Fruit fly (Drosophila melanogaster): Measurements from ENCODE around the gene St2.

Gene St2

DNA sequence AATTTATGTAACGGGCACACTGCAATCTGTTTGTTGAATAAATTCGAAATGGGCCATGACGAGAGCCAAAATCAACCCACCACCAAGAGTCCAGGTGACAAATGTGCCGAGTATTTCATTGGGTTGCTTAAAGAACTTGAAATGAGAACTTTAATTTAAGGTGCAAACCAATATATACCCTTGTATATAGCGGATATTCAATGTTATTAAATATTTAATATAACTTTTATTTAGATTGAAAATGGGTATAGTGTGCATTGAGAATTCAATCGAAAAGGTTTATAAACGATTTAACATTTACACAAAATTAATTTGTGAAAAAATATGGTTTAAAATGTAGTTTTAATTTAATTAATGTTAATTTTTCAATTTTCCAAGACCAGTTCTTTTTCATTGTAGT lies 5.3 kb upstream of the St2 start, which contains the start of gene CG8420:
TSS of gene CG8420 (plus strand) at position 284 of the 400 bp plus-strand sequence.
- TF ChIP-seq insv (optimal IDR thresholded peaks at IDR 0.05) (no peak), h (optimal IDR thresholded peaks at IDR 0.05) (no peak), psq (optimal IDR thresholded peaks at IDR 0.05) (no peak), Sin3A (optimal IDR thresholded peaks at IDR 0.05) (no peak)

DNA sequence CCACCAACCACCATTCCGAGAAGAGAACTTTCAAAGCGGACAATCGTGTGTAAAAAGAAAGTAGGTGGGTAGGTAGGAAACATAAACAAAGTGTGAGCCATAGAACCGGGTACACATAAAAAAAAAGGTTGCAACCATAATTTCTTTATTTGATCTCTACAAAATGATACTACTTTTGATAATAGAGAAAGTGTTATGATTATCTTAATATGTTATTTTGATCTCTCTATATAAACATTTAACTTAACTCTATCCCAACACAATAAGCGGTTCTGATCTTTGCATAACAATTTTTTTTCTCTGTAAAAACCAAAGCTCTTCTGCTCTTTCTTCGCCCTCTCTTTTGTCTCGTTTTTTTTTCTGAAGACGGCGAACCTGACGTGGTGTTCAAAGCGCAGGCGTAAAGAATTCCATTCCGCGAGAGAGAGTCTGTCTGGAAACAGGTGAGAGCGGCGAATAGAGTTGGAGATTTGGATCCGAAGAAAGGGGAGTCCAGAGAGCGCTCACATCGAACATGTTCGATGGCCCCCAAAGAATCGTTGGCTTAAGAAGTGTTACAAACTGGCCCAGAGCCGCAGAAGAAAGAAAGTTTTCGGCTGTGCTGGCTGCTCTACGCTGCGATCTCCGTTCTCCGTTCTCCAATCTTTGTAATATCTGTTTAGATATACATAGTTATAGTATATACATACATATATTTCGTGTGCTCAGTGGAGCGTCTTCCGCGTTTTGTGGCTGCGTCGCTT lies 4.6 kb upstream of the St2 start:
- TF ChIP-seq Sin3A (optimal IDR thresholded peaks at IDR 0.05) (no peak), Myc (optimal IDR thresholded peaks at IDR 0.05) (no peak), ttk (optimal IDR thresholded peaks at IDR 0.05) (no peak)

DNA sequence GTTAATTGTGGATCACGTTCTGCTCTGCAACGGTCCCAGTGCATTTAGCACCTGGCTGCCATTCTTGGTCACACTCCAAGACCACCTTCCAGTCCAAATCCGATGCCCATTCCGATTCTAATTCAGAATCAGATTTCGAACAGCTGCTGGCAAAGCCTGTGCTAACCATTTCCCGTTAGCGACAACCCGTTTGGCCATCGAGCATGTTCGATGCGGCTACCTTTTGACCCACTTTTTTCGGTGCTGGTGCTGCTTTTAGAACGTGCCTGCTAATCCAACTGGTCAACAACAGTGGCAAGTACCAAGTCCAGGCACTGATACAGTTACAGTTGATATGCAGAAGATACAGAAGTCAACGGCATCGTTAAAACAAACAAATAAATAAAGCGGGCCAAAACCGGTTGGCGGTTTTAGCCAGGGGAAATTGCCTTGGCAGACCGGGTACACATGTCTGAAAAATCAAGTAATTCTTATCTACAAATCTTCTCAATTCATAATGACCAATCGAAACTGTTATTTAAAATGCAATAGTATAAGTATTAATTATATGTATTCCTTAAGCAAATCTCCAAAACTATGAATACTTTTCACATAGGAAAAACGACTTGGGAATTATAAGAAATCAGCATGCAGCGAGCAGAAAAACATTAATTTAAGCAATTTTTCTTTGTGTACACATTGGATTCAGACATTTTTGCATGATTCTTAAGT lies 2.5 kb upstream of the St2 start:
- TF ChIP-seq Myc (optimal IDR thresholded peaks at IDR 0.05) = no peak
- TF ChIP-seq ttk (optimal IDR thresholded peaks at IDR 0.05) = no peak

DNA sequence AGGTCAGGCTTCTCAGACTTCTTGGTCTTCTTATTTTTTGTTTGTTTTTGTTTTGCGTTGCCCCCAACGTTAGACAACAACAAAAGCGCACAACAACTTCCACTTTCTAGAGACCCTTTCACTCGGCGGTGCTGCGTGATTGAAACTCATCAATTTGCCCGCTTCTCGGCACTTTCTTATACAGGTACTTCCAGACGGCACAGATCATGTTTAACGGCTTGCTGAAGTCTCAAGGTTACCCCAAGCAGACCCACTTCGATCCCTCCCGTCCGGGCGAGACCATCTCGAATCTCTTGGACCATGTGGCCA lies 2.0 kb upstream of the St2 start:
- no peak for TF ChIP-seq Myc (optimal IDR thresholded peaks at IDR 0.05)
- TF ChIP-seq psq (optimal IDR thresholded peaks at IDR 0.05) = no peak
- TF ChIP-seq h (optimal IDR thresholded peaks at IDR 0.05) = no peak
- no peak for TF ChIP-seq insv (optimal IDR thresholded peaks at IDR 0.05)
- TF ChIP-seq ttk (optimal IDR thresholded peaks at IDR 0.05) = no peak
- no peak for TF ChIP-seq Sin3A (optimal IDR thresholded peaks at IDR 0.05)

DNA sequence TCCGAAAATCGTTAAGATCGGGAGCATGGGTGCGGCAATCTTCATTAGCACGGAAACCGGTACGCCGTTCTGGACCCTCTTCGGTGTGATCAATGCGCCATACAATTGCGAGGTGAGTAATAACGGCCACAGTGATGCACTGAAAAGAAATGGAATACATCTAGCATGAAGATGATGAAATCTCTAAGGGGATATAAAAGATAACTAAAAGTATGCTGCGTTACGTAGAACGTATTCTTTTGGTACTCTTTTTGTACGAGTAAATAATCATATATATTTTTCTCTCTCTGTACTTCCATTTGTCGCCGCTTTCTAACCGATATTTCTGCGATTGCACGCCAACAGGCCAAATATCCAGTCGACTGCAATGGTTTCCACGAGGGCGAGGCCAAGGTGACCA lies 775 bp upstream of the St2 start:
- TF ChIP-seq Myc (optimal IDR thresholded peaks at IDR 0.05) = no peak

DNA sequence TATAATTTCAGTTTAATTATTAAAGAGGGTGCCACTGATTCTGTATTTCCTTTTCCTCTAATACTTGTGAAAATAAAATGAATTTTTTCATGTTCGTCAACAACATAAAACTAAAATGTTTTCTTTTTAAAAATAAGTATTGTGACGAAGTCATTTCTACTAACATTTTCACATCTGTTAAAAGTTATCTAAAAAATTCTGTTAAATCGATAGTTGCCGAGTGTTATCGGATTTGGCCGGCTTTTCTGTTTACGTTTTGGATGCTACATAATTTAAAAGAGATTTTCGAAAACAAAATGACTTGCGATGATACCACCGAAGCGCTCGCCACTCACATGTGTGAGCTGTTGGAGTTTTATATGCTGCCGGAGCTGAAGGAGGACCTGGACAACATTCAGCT lies 3.2 kb downstream of the St2 start, which contains the start of gene CG16734:
TSS of gene CG16734 (plus strand) at position 255 of the 400 bp plus-strand sequence.
- TF ChIP-seq Sin3A (optimal IDR thresholded peaks at IDR 0.05) (no peak), Myc (optimal IDR thresholded peaks at IDR 0.05) (no peak), ttk (optimal IDR thresholded peaks at IDR 0.05) (no peak)

DNA sequence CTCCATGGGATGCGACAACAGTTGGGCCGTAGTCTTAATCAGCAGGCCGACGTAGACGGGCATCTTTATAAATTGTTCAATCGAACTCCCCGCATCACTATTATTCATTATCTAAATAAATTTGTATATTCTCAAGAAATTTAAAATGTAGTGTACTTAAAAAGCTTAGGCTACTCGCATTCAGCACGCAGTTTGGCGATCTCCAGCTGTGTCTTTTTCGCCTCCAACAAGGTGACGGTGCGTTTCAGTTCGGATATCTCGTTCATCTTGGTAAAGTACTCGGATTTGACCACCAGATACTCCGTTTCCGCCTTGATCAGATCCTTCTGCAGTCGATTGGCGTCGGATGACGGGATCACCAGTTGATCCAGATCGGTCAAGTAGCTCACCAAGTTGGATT lies 6.0 kb downstream of the St2 start, which contains the start of gene CG16736:
TSS of gene CG16736 (minus strand) at position 101 of the 400 bp plus-strand sequence.
- TF ChIP-seq psq (optimal IDR thresholded peaks at IDR 0.05) (no peak), insv (optimal IDR thresholded peaks at IDR 0.05) (no peak), Sin3A (optimal IDR thresholded peaks at IDR 0.05) (no peak), Myc (optimal IDR thresholded peaks at IDR 0.05) (no peak), ttk (optimal IDR thresholded peaks at IDR 0.05) (no peak), h (optimal IDR thresholded peaks at IDR 0.05) (no peak)

DNA sequence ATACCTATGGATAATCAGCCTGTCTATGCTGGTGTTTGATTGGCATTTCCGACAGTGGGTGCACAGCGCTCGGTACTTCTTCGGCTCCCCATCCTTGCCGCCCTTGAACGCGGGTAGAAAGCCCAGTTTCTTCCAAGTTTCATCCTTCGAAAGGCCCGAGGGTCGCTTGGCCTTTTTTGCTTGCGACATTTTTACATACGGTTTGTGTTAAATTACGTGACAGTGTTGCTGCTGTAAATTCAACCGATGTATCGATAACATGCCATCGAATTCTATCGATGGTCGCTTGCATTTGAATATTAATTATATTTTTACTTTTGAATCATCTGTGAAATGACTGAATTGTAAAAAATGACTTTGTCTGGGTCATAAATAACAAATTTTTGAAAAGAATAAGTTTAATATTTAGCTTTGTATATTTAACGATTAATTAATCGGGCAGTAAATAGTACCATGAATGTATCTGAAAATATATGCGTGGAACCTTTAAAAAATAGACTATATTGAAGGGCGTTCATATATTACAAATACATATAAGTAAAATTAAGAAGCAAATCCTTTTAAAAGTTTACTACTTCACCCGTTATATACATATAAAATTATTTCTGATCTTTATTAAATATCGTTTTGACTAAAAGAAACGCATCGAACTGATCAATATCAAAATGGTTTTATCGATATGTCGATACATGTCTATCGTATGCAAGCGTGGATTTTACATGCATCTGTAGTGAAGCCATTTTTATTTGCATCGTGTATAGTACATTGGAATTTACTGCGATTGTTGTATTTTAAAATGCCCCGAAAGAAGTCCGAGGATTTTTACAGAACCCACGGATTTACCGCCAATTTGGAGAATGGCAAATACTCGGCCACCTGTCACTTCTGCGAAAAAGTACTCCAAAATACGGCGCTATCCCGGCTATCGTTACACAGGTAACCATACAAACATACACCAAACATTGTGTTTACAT lies 6.9 kb downstream of the St2 start, which contains the start of the genes Ibf2 and Ibf1:
TSS of gene Ibf2 (minus strand) at position 250 of the 974 bp plus-strand sequence.
TSS of gene Ibf1 (plus strand) at position 713 of the 974 bp plus-strand sequence.
- TF ChIP-seq Myc (optimal IDR thresholded peaks at IDR 0.05) (no peak), Sin3A (optimal IDR thresholded peaks at IDR 0.05) (no peak), psq (optimal IDR thresholded peaks at IDR 0.05) (no peak), ttk (optimal IDR thresholded peaks at IDR 0.05) (no peak), h (optimal IDR thresholded peaks at IDR 0.05) (no peak), insv (optimal IDR thresholded peaks at IDR 0.05) (no peak)

DNA sequence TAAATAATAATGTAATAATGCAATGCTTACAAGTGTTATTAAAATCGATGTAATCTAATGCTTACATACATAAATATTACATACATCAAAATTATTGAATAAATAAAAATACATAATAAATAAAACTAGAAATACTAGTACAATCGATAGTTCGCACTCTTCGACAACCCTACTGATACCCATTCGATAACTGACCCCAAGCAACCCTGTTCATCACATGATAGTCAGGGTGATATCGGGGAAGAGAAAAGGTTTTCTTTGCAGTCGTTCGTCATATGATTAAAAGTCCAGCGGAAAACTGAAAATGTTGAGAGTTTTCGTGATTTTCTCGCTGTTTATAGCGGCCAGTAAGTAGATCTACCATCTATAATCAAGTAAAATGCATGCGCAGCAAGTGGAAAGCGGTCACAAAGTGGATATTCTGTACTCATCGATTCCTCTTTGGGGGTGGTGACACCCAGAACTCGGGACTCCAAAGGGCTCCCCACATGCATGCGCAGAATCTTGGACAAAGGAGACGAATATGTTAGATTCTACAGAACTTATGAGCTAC lies 8.9 kb downstream of the St2 start, which contains the start of gene ATP6AP2:
TSS of gene ATP6AP2 (plus strand) at position 218 of the 553 bp plus-strand sequence.
- TF ChIP-seq Sin3A (optimal IDR thresholded peaks at IDR 0.05) (no peak), Myc (optimal IDR thresholded peaks at IDR 0.05) (no peak), h (optimal IDR thresholded peaks at IDR 0.05) (no peak), psq (optimal IDR thresholded peaks at IDR 0.05) (no peak), insv (optimal IDR thresholded peaks at IDR 0.05) (no peak), ttk (optimal IDR thresholded peaks at IDR 0.05) (no peak)

DNA sequence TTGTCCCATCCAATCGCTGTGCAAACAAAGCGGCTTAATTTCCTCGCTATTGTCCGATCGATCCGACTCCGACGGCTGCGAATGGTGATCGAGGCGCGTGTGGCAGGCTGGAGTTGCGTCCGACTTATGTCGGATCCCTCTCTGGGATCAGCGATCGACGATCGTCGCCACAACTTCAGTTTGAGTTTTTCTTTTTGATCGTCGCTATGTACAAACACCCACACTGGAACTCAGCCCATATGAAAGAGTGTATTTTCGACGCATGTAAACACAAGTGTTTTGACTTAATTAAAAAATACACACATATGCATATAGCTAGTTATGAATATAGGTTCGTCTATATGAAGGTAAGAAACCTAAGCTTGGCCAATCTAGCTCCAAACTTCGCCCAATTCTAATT lies 12.4 kb downstream of the St2 start, which contains the start of gene sage:
TSS of gene sage (minus strand) at position 101 of the 400 bp plus-strand sequence.
- no peak for TF ChIP-seq ttk (optimal IDR thresholded peaks at IDR 0.05)
- no peak for TF ChIP-seq insv (optimal IDR thresholded peaks at IDR 0.05)
- TF ChIP-seq Sin3A (optimal IDR thresholded peaks at IDR 0.05) = no peak
- TF ChIP-seq Myc (optimal IDR thresholded peaks at IDR 0.05) = no peak
- no peak for TF ChIP-seq h (optimal IDR thresholded peaks at IDR 0.05)
- no peak for TF ChIP-seq psq (optimal IDR thresholded peaks at IDR 0.05)

DNA sequence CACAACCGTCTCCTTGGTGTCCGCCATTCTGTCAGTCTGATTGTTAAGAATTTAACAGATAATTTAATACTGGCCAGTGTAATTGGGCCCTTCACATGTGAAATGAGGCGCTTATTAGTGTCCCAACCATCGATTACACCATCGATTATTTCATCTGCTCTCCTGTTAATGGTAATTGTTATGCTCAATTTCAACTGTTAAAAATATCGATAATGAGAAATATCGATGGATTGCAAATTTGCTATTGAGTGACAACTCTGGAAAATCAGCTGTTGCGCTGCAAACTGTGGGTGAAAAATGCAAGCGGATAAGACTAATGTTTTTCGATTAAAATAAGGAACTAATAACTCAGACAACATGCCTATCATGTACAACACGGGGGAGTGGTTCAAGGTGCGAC lies 15.1 kb downstream of the St2 start, which contains the start of the genes TrpRS and Vps16A:
TSS of gene TrpRS (minus strand) at position 140 of the 400 bp plus-strand sequence.
TSS of gene Vps16A (plus strand) at position 255 of the 400 bp plus-strand sequence.
- no peak for TF ChIP-seq insv (optimal IDR thresholded peaks at IDR 0.05)
- TF ChIP-seq Sin3A (optimal IDR thresholded peaks at IDR 0.05) = no peak
- TF ChIP-seq ttk (optimal IDR thresholded peaks at IDR 0.05) = no peak
- TF ChIP-seq h (optimal IDR thresholded peaks at IDR 0.05) = no peak
- TF ChIP-seq psq (optimal IDR thresholded peaks at IDR 0.05) = no peak
- TF ChIP-seq Myc (optimal IDR thresholded peaks at IDR 0.05) = no peak

All from Kc167 (cell line).